Worm (Caenorhabditis elegans): ENCODE data around the gene W02B3.7.

W02B3.7 gene

DNA sequence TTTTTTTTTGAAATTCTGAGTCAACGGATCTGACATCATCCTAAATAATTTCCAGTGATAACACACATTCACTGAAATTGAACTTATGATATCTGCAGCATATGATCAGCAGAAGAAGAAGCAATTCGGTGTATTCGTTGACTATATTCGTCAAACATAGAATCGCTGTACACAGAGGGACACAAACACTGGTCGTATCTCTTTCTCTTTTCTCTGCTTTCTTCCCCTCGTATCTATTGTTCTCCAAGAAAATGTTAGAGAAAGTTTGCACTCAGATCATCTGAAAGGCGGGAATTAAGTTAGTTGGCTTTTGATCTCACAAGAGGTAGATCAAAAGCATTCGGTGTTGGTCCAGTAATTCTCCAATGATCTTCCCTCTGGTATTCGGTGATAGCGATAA is 41.3 kb downstream of the W02B3.7 start:
- TF ChIP-seq nhr-25 (tag; optimal IDR thresholded peaks at IDR 0.05) (peak; percentile 57), ama-1 (optimal IDR thresholded peaks at IDR 0.05) (no peak), ztf-11 (tag; optimal IDR thresholded peaks at IDR 0.05) (no peak)

- TF ChIP-seq jun-1 (tag; optimal IDR thresholded peaks at IDR 0.05): no peak
- TF ChIP-seq nhr-43 (tag; optimal IDR thresholded peaks at IDR 0.05; ENCODE audit: poor library complexity, severe bottlenecking): no peak
- TF ChIP-seq ceh-82 (tag; optimal IDR thresholded peaks at IDR 0.05): no peak
- TF ChIP-seq lin-15B (tag; optimal IDR thresholded peaks at IDR 0.05): no peak
- no peak for TF ChIP-seq unc-62 (GFP tag; optimal IDR thresholded peaks at IDR 0.05)
- no peak for TF ChIP-seq nhr-237 (tag; optimal IDR thresholded peaks at IDR 0.05)
- no peak for TF ChIP-seq daf-12 (tag; optimal IDR thresholded peaks at IDR 0.05)
- TF ChIP-seq ama-1 (optimal IDR thresholded peaks at IDR 0.05): no peak
- TF ChIP-seq elt-2 (tag; optimal IDR thresholded peaks at IDR 0.05): no peak
- TF ChIP-seq hmg-11 (tag; optimal IDR thresholded peaks at IDR 0.05): no peak
- TF ChIP-seq mml-1 (tag; optimal IDR thresholded peaks at IDR 0.05): no peak
- TF ChIP-seq nhr-23 (tag; optimal IDR thresholded peaks at IDR 0.05): no peak
- TF ChIP-seq fos-1 (tag; optimal IDR thresholded peaks at IDR 0.05): no peak
- TF ChIP-seq aly-2 (tag; optimal IDR thresholded peaks at IDR 0.05): no peak
- no peak for TF ChIP-seq nhr-11 (tag; optimal IDR thresholded peaks at IDR 0.05)
These were observed 41.9 kb downstream of the W02B3.7 start for ce11 chrIII:649935-650334.

ce11 chrIII:647248-647647 is 44.6 kb downstream of the W02B3.7 start:
- TF ChIP-seq hmg-11 (tag; optimal IDR thresholded peaks at IDR 0.05) (peak; percentile 47), nhr-11 (tag; optimal IDR thresholded peaks at IDR 0.05) (no peak), nfya-1 (tag; optimal IDR thresholded peaks at IDR 0.05; ENCODE audit: insufficient read depth) (peak; percentile 26), nhr-23 (tag; optimal IDR thresholded peaks at IDR 0.05) (peak; percentile 19), pha-4 (tag; optimal IDR thresholded peaks at IDR 0.05) (peak; percentile 78), nhr-237 (tag; optimal IDR thresholded peaks at IDR 0.05) (no peak)

DNA sequence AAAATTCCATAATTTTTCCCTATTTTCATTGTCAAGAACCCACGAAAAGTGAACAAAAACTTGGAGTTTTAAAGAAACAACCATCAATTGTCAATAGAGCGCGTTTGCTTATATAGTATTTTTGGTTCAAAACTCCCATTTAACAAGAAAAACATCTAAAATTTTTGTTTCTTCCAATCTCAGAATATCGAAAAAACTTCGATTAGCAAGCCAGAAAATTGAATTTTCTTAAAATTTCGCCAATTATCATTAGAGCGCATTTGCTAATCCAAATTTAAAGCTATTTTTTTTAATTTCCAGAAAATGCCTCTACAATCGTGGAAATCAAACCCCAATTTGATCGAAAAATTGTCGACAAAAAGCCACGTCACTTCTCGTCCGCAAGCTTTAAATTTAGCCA is 45.4 kb downstream of the W02B3.7 start, which contains the start of gene orai-1:
Gene orai-1, plus strand, starts transcription at position 301 of the 400 bp plus-strand sequence.
- TF ChIP-seq unc-62 (GFP tag; optimal IDR thresholded peaks at IDR 0.05): no peak
- no peak for TF ChIP-seq fos-1 (tag; optimal IDR thresholded peaks at IDR 0.05)
- no peak for TF ChIP-seq aly-2 (tag; optimal IDR thresholded peaks at IDR 0.05)
- no peak for TF ChIP-seq hmg-11 (tag; optimal IDR thresholded peaks at IDR 0.05)
- TF ChIP-seq lsy-12 (tag; optimal IDR thresholded peaks at IDR 0.05): no peak
- TF ChIP-seq nhr-43 (tag; optimal IDR thresholded peaks at IDR 0.05; ENCODE audit: poor library complexity, severe bottlenecking): no peak
- TF ChIP-seq nfya-1 (tag; optimal IDR thresholded peaks at IDR 0.05; ENCODE audit: insufficient read depth): no peak
- no peak for TF ChIP-seq daf-12 (tag; optimal IDR thresholded peaks at IDR 0.05)
- TF ChIP-seq nhr-28 (tag; optimal IDR thresholded peaks at IDR 0.05): no peak
- no peak for TF ChIP-seq ceh-28 (tag; optimal IDR thresholded peaks at IDR 0.05)
- TF ChIP-seq ceh-82 (tag; optimal IDR thresholded peaks at IDR 0.05): no peak
- TF ChIP-seq ztf-4 (tag; optimal IDR thresholded peaks at IDR 0.05): no peak
- no peak for TF ChIP-seq mdl-1 (tag; optimal IDR thresholded peaks at IDR 0.05)
- no peak for TF ChIP-seq nhr-23 (tag; optimal IDR thresholded peaks at IDR 0.05)
- no peak for TF ChIP-seq pqm-1 (tag; optimal IDR thresholded peaks at IDR 0.05)
- TF ChIP-seq elt-2 (tag; optimal IDR thresholded peaks at IDR 0.05): no peak
- no peak for TF ChIP-seq nhr-25 (tag; optimal IDR thresholded peaks at IDR 0.05)
- no peak for TF ChIP-seq unc-39 (tag; optimal IDR thresholded peaks at IDR 0.05)

DNA sequence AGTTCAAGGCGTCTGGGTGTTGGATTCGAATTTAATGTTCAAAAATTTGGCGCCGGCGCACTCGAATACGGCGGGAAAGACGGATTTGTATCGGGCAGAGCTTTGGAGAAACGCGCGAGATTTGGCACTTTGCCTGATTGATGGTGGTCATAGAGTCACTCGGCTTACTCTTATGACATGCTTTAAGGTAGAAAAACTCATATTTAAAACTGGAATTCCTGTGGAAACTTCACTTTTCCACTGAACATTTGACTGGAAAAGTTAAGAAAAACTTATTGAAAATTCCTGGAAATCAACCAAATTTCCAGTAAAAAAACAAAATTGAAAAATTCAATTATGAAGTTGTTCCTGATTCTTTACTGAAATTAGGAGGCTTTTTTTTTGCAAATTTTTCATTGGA is 47.2 kb downstream of the W02B3.7 start:
- TF ChIP-seq fkh-2 (tag; optimal IDR thresholded peaks at IDR 0.05) (no peak), ama-1 (optimal IDR thresholded peaks at IDR 0.05) (no peak), tbx-2 (tag; optimal IDR thresholded peaks at IDR 0.05) (no peak), ceh-9 (tag; optimal IDR thresholded peaks at IDR 0.05) (no peak), zag-1 (tag; optimal IDR thresholded peaks at IDR 0.05) (no peak)

DNA sequence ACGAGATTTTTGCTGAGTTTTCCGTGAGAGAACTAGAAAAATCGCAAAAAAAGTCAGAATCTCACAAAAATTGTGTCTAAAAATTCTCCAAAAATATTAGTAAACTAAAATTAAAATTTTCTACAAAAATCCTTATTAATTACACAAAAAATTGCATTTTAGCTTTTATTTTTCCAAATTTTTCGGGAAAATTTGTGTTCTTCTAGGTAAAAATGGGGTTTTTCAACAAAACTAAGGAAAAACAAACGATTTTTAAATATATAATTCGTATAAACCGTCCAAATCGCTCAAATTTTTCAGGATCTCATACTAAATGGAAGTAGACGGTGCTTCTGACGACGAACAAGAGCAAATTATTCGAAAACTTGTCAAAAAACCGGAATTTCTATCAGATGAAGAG is 50.1 kb downstream of the W02B3.7 start, which contains the start of gene W06E11.1:
Gene W06E11.1, plus strand, starts transcription at position 301 of the 400 bp plus-strand sequence.
- TF ChIP-seq lsy-12 (tag; optimal IDR thresholded peaks at IDR 0.05): no peak
- TF ChIP-seq nhr-11 (tag; optimal IDR thresholded peaks at IDR 0.05): no peak
- no peak for TF ChIP-seq zag-1 (tag; optimal IDR thresholded peaks at IDR 0.05)
- TF ChIP-seq sea-2 (GFP tag; optimal IDR thresholded peaks at IDR 0.05): no peak
- no peak for TF ChIP-seq nhr-23 (tag; optimal IDR thresholded peaks at IDR 0.05)
- no peak for TF ChIP-seq nhr-28 (tag; optimal IDR thresholded peaks at IDR 0.05)
- no peak for TF ChIP-seq nhr-237 (tag; optimal IDR thresholded peaks at IDR 0.05)
- TF ChIP-seq ztf-11 (tag; optimal IDR thresholded peaks at IDR 0.05): no peak
- TF ChIP-seq ceh-28 (tag; optimal IDR thresholded peaks at IDR 0.05): no peak
- no peak for TF ChIP-seq jun-1 (tag; optimal IDR thresholded peaks at IDR 0.05)
- no peak for TF ChIP-seq lin-39 (tag; optimal IDR thresholded peaks at IDR 0.05)

Measured in whole organism, L3 larva.